Worm (Caenorhabditis elegans) whole organism, young adult: ENCODE results near the gene Y48G9A.9.

Experiments used
- Y95B8A.8 ChIP-seq: fragments of 200-800 bp; sonication (Bioruptor generic); IDR thresholded peaks from 2 replicates; pipeline ENCODE4 v1.3.6; 2022; ENCODE audit warnings: missing genetic modification reagents, missing genetic modification characterization, missing compliant biosample characterization
- dpl-1 ChIP-seq: fragments of 150-350 bp; optimal IDR thresholded peaks from 2 replicates; lab custom pipeline; 2014; ENCODE audit warnings: missing biosample characterization, missing genetic modification reagents, missing genetic modification characterization
- mxl-1 ChIP-seq: sonication (generic microtip); optimal IDR thresholded peaks from 2 replicates; lab custom pipeline; 2016; ENCODE audit warnings: missing genetic modification characterization, missing compliant biosample characterization
- nhr-27 ChIP-seq: fragments of 200-800 bp; sonication (Bioruptor generic); optimal IDR thresholded peaks from 2 replicates; lab custom pipeline; 2018; ENCODE audit warnings: mild to moderate bottlenecking, missing genetic modification characterization, moderate library complexity, missing compliant biosample characterization
- ztf-3 ChIP-seq: fragments of 200-800 bp; sonication (Bioruptor generic); optimal IDR thresholded peaks from 2 replicates; lab custom pipeline; 2018; ENCODE audit warnings: mild to moderate bottlenecking, missing genetic modification characterization, missing compliant biosample characterization

- TF ChIP-seq ztf-3 (no peak), Y95B8A.8 (GFP tag; lab: Robert Waterston, UW) (no peak), mxl-1 (no peak), dpl-1 (no peak), nhr-27 (tag; lab: Kevin White, UChicago) (no peak)
These were observed 19.5 kb downstream of the Y48G9A.9 start for ce11 chrIII:2112009-2112408.
